Worm (Caenorhabditis elegans): ENCODE measurements around the gene ZC204.12.

DNA sequence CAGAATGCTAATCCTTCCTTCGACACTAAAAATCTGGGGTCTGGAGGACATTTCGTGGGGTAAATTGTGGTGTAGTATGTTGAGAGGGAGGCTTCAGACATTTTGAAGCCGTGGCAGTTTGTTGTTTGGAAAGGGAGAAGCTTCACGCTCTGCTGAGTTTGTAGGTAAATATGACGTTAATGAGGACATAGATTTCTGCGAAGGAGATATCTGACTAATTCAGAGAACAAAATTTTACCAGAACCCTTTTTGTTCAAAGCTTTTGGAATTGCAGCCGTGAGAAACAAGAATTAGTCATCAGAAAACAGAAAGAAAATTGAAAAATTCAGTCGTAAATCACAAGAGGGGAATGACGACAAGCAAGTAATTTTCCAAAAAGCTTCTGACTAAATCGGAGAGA, 16.6 kb downstream of the ZC204.12 start, which contains the start of gene srh-72:
- TF ChIP-seq sptf-1 (tag; optimal IDR thresholded peaks at IDR 0.05) (no peak), unc-62 (GFP tag; optimal IDR thresholded peaks at IDR 0.05) (no peak), nhr-2 (tag; optimal IDR thresholded peaks at IDR 0.05) (no peak), pha-4 (tag; optimal IDR thresholded peaks at IDR 0.05) (no peak), blmp-1 (tag; optimal IDR thresholded peaks at IDR 0.05) (no peak), nhr-28 (tag; optimal IDR thresholded peaks at IDR 0.05) (no peak), lin-13 (tag; optimal IDR thresholded peaks at IDR 0.05) (no peak), ces-1 (GFP tag; optimal IDR thresholded peaks at IDR 0.05) (no peak)
